Worm (Caenorhabditis elegans) whole organism, L2 larva: ENCODE data around the gene R12C12.10.
A peak's percentile ranks its signal among the peaks of the same experiment; 100 is the strongest.

Experiments
- C34F6.9 ChIP-seq: fragments of 150-350 bp; optimal IDR thresholded peaks from 2 replicates; lab custom pipeline; 2014; ENCODE audit warnings: missing biosample characterization, missing genetic modification characterization
- F13H6.1 ChIP-seq: sonication (generic microtip); optimal IDR thresholded peaks from 2 replicates; lab custom pipeline; 2016; ENCODE audit warnings: missing genetic modification characterization, missing compliant biosample characterization
- R02D3.7 ChIP-seq: fragments of 150-350 bp; optimal IDR thresholded peaks from 2 replicates; lab custom pipeline; 2014; ENCODE audit warnings: missing biosample characterization, missing genetic modification characterization
- Y55F3AM.14 ChIP-seq: fragments of 200-800 bp; sonication (Bioruptor generic); optimal IDR thresholded peaks from 2 replicates; lab custom pipeline; 2018; ENCODE audit warnings: mild to moderate bottlenecking, missing genetic modification characterization, missing compliant biosample characterization
- ZK546.5 ChIP-seq: sonication (generic microtip); optimal IDR thresholded peaks from 2 replicates; lab custom pipeline; 2017; ENCODE audit warnings: missing biosample characterization, missing genetic modification characterization
- alr-1 ChIP-seq: fragments of 150-350 bp; optimal IDR thresholded peaks from 2 replicates; lab custom pipeline; 2014; ENCODE audit warnings: missing biosample characterization, missing genetic modification characterization
- aly-2 ChIP-seq: fragments of 150-350 bp; optimal IDR thresholded peaks from 2 replicates; lab custom pipeline; 2014; ENCODE audit warnings: missing biosample characterization, missing genetic modification characterization
- ama-1 ChIP-seq: fragments of 150-350 bp; optimal IDR thresholded peaks from 2 replicates; lab custom pipeline; 2018; ENCODE audit warnings: inconsistent platforms
- blmp-1 ChIP-seq: sonication (generic microtip); optimal IDR thresholded peaks from 2 replicates; lab custom pipeline; 2017; ENCODE audit warnings: missing genetic modification characterization, mild to moderate bottlenecking, missing compliant biosample characterization, antibody characterized with exemption, moderate library complexity; ENCODE audit not compliant: insufficient read depth
- ceh-16 ChIP-seq: fragments of 150-350 bp; optimal IDR thresholded peaks from 2 replicates; lab custom pipeline; 2014; ENCODE audit warnings: missing biosample characterization, missing genetic modification characterization
- ceh-82 ChIP-seq: fragments of 150-350 bp; optimal IDR thresholded peaks from 2 replicates; lab custom pipeline; 2014; ENCODE audit warnings: missing biosample characterization, missing genetic modification characterization
- crh-2 ChIP-seq: sonication (generic microtip); optimal IDR thresholded peaks from 2 replicates; lab custom pipeline; 2017; ENCODE audit warnings: missing biosample characterization, missing genetic modification characterization
- dmd-4 ChIP-seq: sonication (generic microtip); optimal IDR thresholded peaks from 2 replicates; lab custom pipeline; 2017; ENCODE audit warnings: missing biosample characterization, missing genetic modification characterization
- egl-27 ChIP-seq: sonication (generic microtip); optimal IDR thresholded peaks from 3 replicates; lab custom pipeline; 2017; ENCODE audit warnings: missing biosample characterization, missing genetic modification reagents, missing genetic modification characterization
- elt-1 ChIP-seq: fragments of 150-350 bp; optimal IDR thresholded peaks from 2 replicates; lab custom pipeline; 2014; ENCODE audit warnings: missing biosample characterization, missing genetic modification characterization
- elt-3 ChIP-seq: sonication (generic microtip); optimal IDR thresholded peaks from 2 replicates; lab custom pipeline; 2017; ENCODE audit warnings: missing biosample characterization, missing genetic modification characterization
- fos-1 ChIP-seq: fragments of 150-350 bp; optimal IDR thresholded peaks from 2 replicates; lab custom pipeline; 2014; ENCODE audit warnings: missing biosample characterization, missing genetic modification characterization
- gmeb-1 ChIP-seq: fragments of 150-350 bp; optimal IDR thresholded peaks from 2 replicates; lab custom pipeline; 2014; ENCODE audit warnings: missing biosample characterization, missing genetic modification characterization
- lin-11 ChIP-seq: fragments of 150-350 bp; sonication (generic microtip); optimal IDR thresholded peaks from 2 replicates; lab custom pipeline; 2014; ENCODE audit warnings: missing biosample characterization, missing genetic modification characterization, inconsistent platforms, mixed read lengths
- lin-13 ChIP-seq: fragments of 150-350 bp; optimal IDR thresholded peaks from 2 replicates; lab custom pipeline; 2014; ENCODE audit warnings: missing biosample characterization, missing genetic modification reagents, missing genetic modification characterization
- lin-39 ChIP-seq: fragments of 150-350 bp; optimal IDR thresholded peaks from 2 replicates; lab custom pipeline; 2014; ENCODE audit warnings: missing biosample characterization, missing genetic modification reagents, missing genetic modification characterization
- lsy-2 ChIP-seq, 2 experiments: fragments of 150-350 bp in 1 of 2; sonication (generic microtip) in 1 of 2; optimal IDR thresholded peaks; 2 replicates each; lab custom pipeline; 2014 to 2017; ENCODE audit warnings: missing biosample characterization in 2 of 2, missing genetic modification characterization in 2 of 2
- mab-5 ChIP-seq: fragments of 150-350 bp; optimal IDR thresholded peaks from 2 replicates; lab custom pipeline; 2014; ENCODE audit warnings: missing biosample characterization, missing genetic modification characterization
- mbf-1 ChIP-seq: sonication (generic microtip); optimal IDR thresholded peaks from 2 replicates; lab custom pipeline; 2017; ENCODE audit warnings: missing biosample characterization, missing genetic modification characterization
- mdl-1 ChIP-seq, 2 experiments: fragments of 150-350 bp in 1 of 2; sonication (generic microtip) in 1 of 2; optimal IDR thresholded peaks; 2 replicates each; lab custom pipeline; 2017; ENCODE audit warnings: missing biosample characterization in 2 of 2, missing genetic modification characterization in 2 of 2
- nhr-10 ChIP-seq: sonication (generic microtip); optimal IDR thresholded peaks from 2 replicates; lab custom pipeline; 2017; ENCODE audit warnings: missing biosample characterization, missing genetic modification characterization
- nhr-11 ChIP-seq: fragments of 150-350 bp; optimal IDR thresholded peaks from 2 replicates; lab custom pipeline; 2014; ENCODE audit warnings: missing biosample characterization, missing genetic modification characterization
- nhr-12 ChIP-seq: fragments of 150-350 bp; optimal IDR thresholded peaks from 2 replicates; lab custom pipeline; 2014; ENCODE audit warnings: missing biosample characterization, missing genetic modification characterization
- nhr-129 ChIP-seq: fragments of 150-350 bp; optimal IDR thresholded peaks from 2 replicates; lab custom pipeline; 2014; ENCODE audit warnings: missing biosample characterization, missing genetic modification characterization
- nhr-21 ChIP-seq: fragments of 150-350 bp; optimal IDR thresholded peaks from 2 replicates; lab custom pipeline; 2014; ENCODE audit warnings: missing biosample characterization, missing genetic modification characterization
- nhr-23 ChIP-seq: fragments of 150-350 bp; optimal IDR thresholded peaks from 2 replicates; lab custom pipeline; 2014; ENCODE audit warnings: missing biosample characterization, missing genetic modification reagents, missing genetic modification characterization
- nhr-237 ChIP-seq: fragments of 150-350 bp; optimal IDR thresholded peaks from 2 replicates; lab custom pipeline; 2014; ENCODE audit warnings: missing biosample characterization, missing genetic modification characterization
- nhr-25 ChIP-seq: fragments of 150-350 bp; sonication (generic microtip); optimal IDR thresholded peaks from 3 replicates; lab custom pipeline; 2014; ENCODE audit warnings: missing biosample characterization, missing genetic modification characterization
- nhr-6 ChIP-seq: fragments of 150-350 bp; optimal IDR thresholded peaks from 2 replicates; lab custom pipeline; 2014; ENCODE audit warnings: missing biosample characterization, missing genetic modification characterization
- nhr-77 ChIP-seq: fragments of 150-350 bp; optimal IDR thresholded peaks from 2 replicates; lab custom pipeline; 2014; ENCODE audit warnings: missing biosample characterization, missing genetic modification characterization
- peb-1 ChIP-seq: fragments of 150-350 bp; optimal IDR thresholded peaks from 2 replicates; lab custom pipeline; 2014; ENCODE audit warnings: missing biosample characterization, missing genetic modification characterization
- sem-4 ChIP-seq: fragments of 150-350 bp; optimal IDR thresholded peaks from 2 replicates; lab custom pipeline; 2014; ENCODE audit warnings: missing biosample characterization, missing genetic modification reagents, missing genetic modification characterization
- skn-1 ChIP-seq: sonication (generic microtip); optimal IDR thresholded peaks from 2 replicates; lab custom pipeline; 2017; ENCODE audit warnings: missing biosample characterization, missing genetic modification characterization
- sma-3 ChIP-seq: sonication (generic microtip); optimal IDR thresholded peaks from 2 replicates; lab custom pipeline; 2016; ENCODE audit warnings: missing genetic modification reagents, missing genetic modification characterization, missing compliant biosample characterization
- sma-9 ChIP-seq, 2 experiments: fragments of 150-350 bp in 1 of 2; sonication (generic microtip) in 1 of 2; optimal IDR thresholded peaks; 2 replicates each; lab custom pipeline; 2014 to 2016; ENCODE audit warnings: missing genetic modification characterization in 2 of 2, mild to moderate bottlenecking in 1 of 2, missing biosample characterization in 1 of 2, missing compliant biosample characterization in 1 of 2, missing genetic modification reagents in 1 of 2, moderate library complexity in 1 of 2
- snpc-4 ChIP-seq: fragments of 150-350 bp; optimal IDR thresholded peaks from 2 replicates; lab custom pipeline; 2014; ENCODE audit warnings: missing biosample characterization, missing genetic modification characterization
- unc-39 ChIP-seq: fragments of 150-350 bp; optimal IDR thresholded peaks from 2 replicates; lab custom pipeline; 2014; ENCODE audit warnings: missing biosample characterization, missing genetic modification characterization
- unc-55 ChIP-seq: fragments of 150-350 bp; sonication (generic microtip); optimal IDR thresholded peaks from 3 replicates; lab custom pipeline; 2014; ENCODE audit warnings: missing biosample characterization, missing genetic modification reagents, missing genetic modification characterization
- unc-62 ChIP-seq: fragments of 150-350 bp; optimal IDR thresholded peaks from 2 replicates; lab custom pipeline; 2014; ENCODE audit warnings: missing biosample characterization, missing genetic modification reagents, missing genetic modification characterization
- zag-1 ChIP-seq: fragments of 150-350 bp; optimal IDR thresholded peaks from 2 replicates; lab custom pipeline; 2014; ENCODE audit warnings: missing biosample characterization, missing genetic modification characterization
- ztf-1 ChIP-seq: fragments of 200-800 bp; sonication (Bioruptor generic); conservative IDR thresholded peaks from 2 replicates; pipeline ENCODE4 v1.3.6; 2022; ENCODE audit warnings: missing genetic modification characterization, missing compliant biosample characterization
- ztf-11 ChIP-seq: sonication (generic microtip); optimal IDR thresholded peaks from 2 replicates; lab custom pipeline; 2017; ENCODE audit warnings: missing biosample characterization, missing genetic modification characterization
- ztf-4 ChIP-seq: fragments of 150-350 bp; optimal IDR thresholded peaks from 2 replicates; lab custom pipeline; 2014; ENCODE audit warnings: missing biosample characterization, missing genetic modification characterization

R12C12.10 gene

ce11 chrII:6047639-6048159, 4.6 kb upstream of the R12C12.10 start, which contains the start of the genes R12C12.6 and ran-5 (continued):
- TF ChIP-seq lin-11 (tag; lab: Kevin White, UChicago) (peak; percentile 22), nhr-237 (no peak), ztf-1 (GFP tag; lab: Robert Waterston, UW) (no peak), aly-2 (tag; lab: Kevin White, UChicago) (no peak), sma-9 (GFP tag; optimal IDR thresholded peaks at IDR 0.05; lab: Kevin White, UChicago) (peak; percentile 93), sma-9 (tag; optimal IDR thresholded peaks at IDR 0.05; lab: Kevin White, UChicago) (no peak), lin-13 (GFP tag; lab: Kevin White, UChicago) (peak; percentile 75), nhr-21 (tag; lab: Kevin White, UChicago) (peak; percentile 74), unc-55 (GFP tag; lab: Kevin White, UChicago) (peak; percentile 89)

ce11 chrII:6046023-6046631, 3.1 kb upstream of the R12C12.10 start:
- TF ChIP-seq dmd-4 (tag; lab: Kevin White, UChicago) (no peak), nhr-12 (tag; lab: Kevin White, UChicago) (no peak), lin-11 (tag; lab: Kevin White, UChicago) (no peak), R02D3.7 (tag; lab: Kevin White, UChicago) (no peak), fos-1 (tag; lab: Kevin White, UChicago) (peak; percentile 15), gmeb-1 (tag; lab: Kevin White, UChicago) (no peak), C34F6.9 (tag; lab: Kevin White, UChicago) (peak; percentile 44), sma-3 (GFP tag; lab: Kevin White, UChicago) (no peak), snpc-4 (no peak), elt-1 (tag; lab: Kevin White, UChicago) (no peak), nhr-23 (tag; lab: Kevin White, UChicago) (no peak), crh-2 (peak; percentile 2), nhr-237 (no peak), skn-1 (tag; lab: Kevin White, UChicago) (no peak), nhr-77 (no peak), egl-27 (tag; lab: Kevin White, UChicago) (no peak), alr-1 (no peak), sem-4 (peak; percentile 17), mdl-1 (tag; optimal IDR thresholded peaks at IDR 0.05; lab: Kevin White, UChicago) (no peak), blmp-1 (tag; lab: Kevin White, UChicago) (peak; percentile 45), unc-39 (tag; lab: Kevin White, UChicago) (no peak), sma-9 (GFP tag; optimal IDR thresholded peaks at IDR 0.05; lab: Kevin White, UChicago) (no peak), sma-9 (tag; optimal IDR thresholded peaks at IDR 0.05; lab: Kevin White, UChicago) (no peak), nhr-129 (tag; lab: Kevin White, UChicago) (no peak), elt-3 (tag; lab: Kevin White, UChicago) (no peak), unc-62 (GFP tag; lab: Kevin White, UChicago) (no peak), ztf-11 (tag; lab: Kevin White, UChicago) (no peak), mbf-1 (tag; lab: Kevin White, UChicago) (no peak), mab-5 (tag; lab: Kevin White, UChicago) (no peak), ztf-4 (tag; lab: Kevin White, UChicago) (no peak), ZK546.5 (tag; lab: Kevin White, UChicago) (no peak), nhr-21 (tag; lab: Kevin White, UChicago) (no peak), unc-55 (GFP tag; lab: Kevin White, UChicago) (peak; percentile 17), nhr-6 (tag; lab: Kevin White, UChicago) (no peak), F13H6.1 (peak; percentile 2), zag-1 (tag; lab: Kevin White, UChicago) (no peak), peb-1 (tag; lab: Kevin White, UChicago) (no peak), nhr-11 (tag; lab: Kevin White, UChicago) (no peak), ceh-82 (no peak), ceh-16 (tag; lab: Kevin White, UChicago) (no peak), nhr-10 (tag; lab: Kevin White, UChicago) (no peak), lsy-2 (tag; optimal IDR thresholded peaks at IDR 0.05; lab: Kevin White, UChicago) (peak in 1 of 2 experiments; percentile 26), Y55F3AM.14 (no peak), aly-2 (tag; lab: Kevin White, UChicago) (no peak), ama-1 (lab: Kevin White, UChicago) (no peak), nhr-25 (peak; percentile 60), lin-39 (tag; lab: Kevin White, UChicago) (no peak), ztf-1 (GFP tag; lab: Robert Waterston, UW) (no peak), lin-13 (GFP tag; lab: Kevin White, UChicago) (peak; percentile 15)
